Fruit fly (Drosophila melanogaster) whole organism, prepupa: ENCODE data around the gene CG14257.
A peak's percentile ranks its signal among the peaks of the same experiment; 100 is the strongest.

Experiments used
- Blimp-1 ChIP-seq: fragments of 200-800 bp; sonication (Bioruptor generic); optimal IDR thresholded peaks from 3 replicates; lab custom pipeline; 2017; ENCODE audit warnings: missing biosample characterization, missing genetic modification characterization, mild to moderate bottlenecking, moderate library complexity, missing genetic modification reagents
- CG10631 ChIP-seq: fragments of 200-800 bp; sonication (Bioruptor generic); optimal IDR thresholded peaks from 2 replicates; lab custom pipeline; 2016; ENCODE audit warnings: missing biosample characterization, missing genetic modification characterization
- CG10669 ChIP-seq: fragments of 200-800 bp; sonication (Bioruptor generic); optimal IDR thresholded peaks from 3 replicates; lab custom pipeline; 2018; ENCODE audit warnings: missing biosample characterization, mild to moderate bottlenecking, missing genetic modification characterization, moderate library complexity
- CG11902 ChIP-seq: fragments of 200-800 bp; sonication (Bioruptor generic); optimal IDR thresholded peaks from 3 replicates; lab custom pipeline; 2016; ENCODE audit warnings: missing biosample characterization, missing genetic modification characterization
- CG15336 ChIP-seq: fragments of 200-800 bp; sonication (Bioruptor generic); IDR thresholded peaks from 2 replicates; pipeline ENCODE4 v1.3.6; 2022; ENCODE audit warnings: missing biosample characterization, missing genetic modification characterization
- CG1621 ChIP-seq: fragments of 200-800 bp; sonication (Bioruptor generic); optimal IDR thresholded peaks from 3 replicates; lab custom pipeline; 2018; ENCODE audit warnings: missing biosample characterization, mild to moderate bottlenecking, missing genetic modification characterization
- CG16779 ChIP-seq: fragments of 200-800 bp; sonication (Bioruptor generic); optimal IDR thresholded peaks from 3 replicates; lab custom pipeline; 2017; ENCODE audit warnings: missing biosample characterization, mild to moderate bottlenecking, missing genetic modification characterization
- CG31627 ChIP-seq: fragments of 200-800 bp; sonication (Bioruptor generic); optimal IDR thresholded peaks from 3 replicates; lab custom pipeline; 2016; ENCODE audit warnings: missing biosample characterization, missing genetic modification characterization
- CG32006 ChIP-seq: fragments of 200-800 bp; sonication (Bioruptor generic); optimal IDR thresholded peaks from 3 replicates; lab custom pipeline; 2017; ENCODE audit warnings: missing biosample characterization, mild to moderate bottlenecking, missing genetic modification characterization
- CG3919 ChIP-seq: fragments of 200-800 bp; sonication (Bioruptor generic); optimal IDR thresholded peaks from 3 replicates; lab custom pipeline; 2016; ENCODE audit warnings: missing biosample characterization, missing genetic modification characterization
- CG4318 ChIP-seq: fragments of 200-800 bp; sonication (Bioruptor generic); optimal IDR thresholded peaks from 3 replicates; lab custom pipeline; 2017; ENCODE audit warnings: missing biosample characterization, mild to moderate bottlenecking, missing genetic modification characterization
- CG6276 ChIP-seq: fragments of 200-800 bp; sonication (Bioruptor generic); optimal IDR thresholded peaks from 2 replicates; lab custom pipeline; 2017; ENCODE audit warnings: missing biosample characterization, mild to moderate bottlenecking, missing genetic modification characterization
- CG6808 ChIP-seq: fragments of 200-800 bp; sonication (Bioruptor generic); optimal IDR thresholded peaks from 3 replicates; lab custom pipeline; 2017; ENCODE audit warnings: missing biosample characterization, missing genetic modification characterization, mild to moderate bottlenecking, moderate library complexity, missing genetic modification reagents
- CG6854 ChIP-seq: fragments of 200-800 bp; sonication (Bioruptor generic); optimal IDR thresholded peaks from 2 replicates; lab custom pipeline; 2017; ENCODE audit warnings: missing biosample characterization, mild to moderate bottlenecking, missing genetic modification characterization
- CG7368 ChIP-seq: fragments of 200-800 bp; sonication (Bioruptor generic); optimal IDR thresholded peaks from 3 replicates; lab custom pipeline; 2016; ENCODE audit warnings: missing biosample characterization, missing genetic modification characterization
- CG8119 ChIP-seq: fragments of 200-800 bp; sonication (Bioruptor generic); IDR thresholded peaks from 3 replicates; pipeline ENCODE4 v1.3.6; 2022; ENCODE audit warnings: missing biosample characterization, missing genetic modification characterization
- CG8319 ChIP-seq: fragments of 200-800 bp; sonication (Bioruptor generic); optimal IDR thresholded peaks from 3 replicates; lab custom pipeline; 2016; ENCODE audit warnings: missing biosample characterization, missing genetic modification characterization
- CG8632 ChIP-seq: fragments of 200-800 bp; sonication (Bioruptor generic); optimal IDR thresholded peaks from 3 replicates; lab custom pipeline; 2016; ENCODE audit warnings: missing biosample characterization, missing genetic modification characterization
- Eip78C ChIP-seq: fragments of 200-800 bp; sonication (Bioruptor generic); peaks from one replicate; lab custom pipeline; 2016; ENCODE audit warnings: missing biosample characterization, missing genetic modification characterization
- Ets21C ChIP-seq: fragments of 200-800 bp; sonication (Bioruptor generic); optimal IDR thresholded peaks from 3 replicates; lab custom pipeline; 2016; ENCODE audit warnings: missing biosample characterization, missing genetic modification characterization
- Ets96B ChIP-seq: fragments of 200-800 bp; optimal IDR thresholded peaks from 2 replicates; lab custom pipeline; 2019; ENCODE audit warnings: missing biosample characterization, mild to moderate bottlenecking, missing genetic modification characterization, moderate library complexity
- Hr38 ChIP-seq: sonication (Bioruptor generic); optimal IDR thresholded peaks from 2 replicates; lab custom pipeline; 2016; ENCODE audit warnings: missing biosample characterization, missing genetic modification characterization
- Hr39 ChIP-seq: fragments of 200-800 bp; sonication (Bioruptor generic); optimal IDR thresholded peaks from 2 replicates; lab custom pipeline; 2016; ENCODE audit warnings: missing biosample characterization, missing genetic modification characterization
- Hr4 ChIP-seq: fragments of 200-800 bp; sonication (Bioruptor generic); optimal IDR thresholded peaks from 3 replicates; lab custom pipeline; 2016; ENCODE audit warnings: missing biosample characterization, missing genetic modification characterization
- Lpt ChIP-seq: fragments of 200-800 bp; sonication (Bioruptor generic); optimal IDR thresholded peaks from 3 replicates; lab custom pipeline; 2016; ENCODE audit warnings: missing biosample characterization, missing genetic modification characterization
- Smox ChIP-seq: fragments of 200-800 bp; sonication (Bioruptor generic); optimal IDR thresholded peaks from 3 replicates; lab custom pipeline; 2016; ENCODE audit warnings: missing biosample characterization, missing genetic modification characterization
- Sox102F ChIP-seq: fragments of 200-800 bp; sonication (Bioruptor generic); optimal IDR thresholded peaks from 2 replicates; lab custom pipeline; 2016; ENCODE audit warnings: missing biosample characterization, mild to moderate bottlenecking, missing genetic modification characterization
- Sox15 ChIP-seq: fragments of 200-800 bp; sonication (Bioruptor generic); optimal IDR thresholded peaks from 3 replicates; lab custom pipeline; 2016; ENCODE audit warnings: missing biosample characterization, missing genetic modification characterization
- achi ChIP-seq: fragments of 200-800 bp; sonication (Bioruptor generic); optimal IDR thresholded peaks from 3 replicates; lab custom pipeline; 2016; ENCODE audit warnings: missing biosample characterization, missing genetic modification characterization
- acj6 ChIP-seq: fragments of 200-800 bp; sonication (Bioruptor generic); optimal IDR thresholded peaks from 3 replicates; lab custom pipeline; 2016; ENCODE audit warnings: missing biosample characterization, missing genetic modification characterization
- cyc ChIP-seq: fragments of 200-800 bp; sonication (Bioruptor generic); optimal IDR thresholded peaks from 3 replicates; lab custom pipeline; 2016; ENCODE audit warnings: missing biosample characterization, missing genetic modification characterization
- dac ChIP-seq: fragments of 200-800 bp; sonication (Bioruptor generic); optimal IDR thresholded peaks from 2 replicates; lab custom pipeline; 2017; ENCODE audit warnings: missing biosample characterization, mild to moderate bottlenecking, missing genetic modification characterization
- dsx ChIP-seq: fragments of 200-800 bp; optimal IDR thresholded peaks from 3 replicates; lab custom pipeline; 2019; ENCODE audit warnings: missing biosample characterization, mild to moderate bottlenecking, missing genetic modification characterization, moderate library complexity; ENCODE audit not compliant: poor library complexity, severe bottlenecking
- eg ChIP-seq: fragments of 200-800 bp; sonication (Bioruptor generic); IDR thresholded peaks from 3 replicates; pipeline ENCODE4 v1.3.6; 2022; ENCODE audit warnings: missing biosample characterization, missing genetic modification characterization
- esn ChIP-seq: fragments of 200-800 bp; sonication (Bioruptor generic); optimal IDR thresholded peaks from 2 replicates; lab custom pipeline; 2016; ENCODE audit warnings: missing biosample characterization, mild to moderate bottlenecking, missing genetic modification characterization, moderate library complexity
- fd59A ChIP-seq: fragments of 200-800 bp; sonication (Bioruptor generic); optimal IDR thresholded peaks from 2 replicates; lab custom pipeline; 2017; ENCODE audit warnings: missing biosample characterization, mild to moderate bottlenecking, missing genetic modification characterization, missing genetic modification reagents
- fd85E ChIP-seq: fragments of 200-800 bp; sonication (Bioruptor generic); optimal IDR thresholded peaks from 3 replicates; lab custom pipeline; 2016; ENCODE audit warnings: missing biosample characterization, missing genetic modification characterization
- fkh ChIP-seq: fragments of 200-800 bp; sonication (Bioruptor generic); optimal IDR thresholded peaks from 3 replicates; lab custom pipeline; 2017; ENCODE audit warnings: missing biosample characterization, mild to moderate bottlenecking, missing genetic modification characterization, moderate library complexity
- lz ChIP-seq: fragments of 200-800 bp; sonication (Bioruptor generic); optimal IDR thresholded peaks from 3 replicates; lab custom pipeline; 2016; ENCODE audit warnings: missing biosample characterization, missing genetic modification characterization
- salr ChIP-seq, 2 experiments: fragments of 200-800 bp; sonication (Bioruptor generic); optimal IDR thresholded peaks; 3 replicates each; lab custom pipeline; 2016 to 2018; ENCODE audit warnings: missing biosample characterization in 2 of 2, missing genetic modification characterization in 2 of 2, mild to moderate bottlenecking in 1 of 2
- spab ChIP-seq: fragments of 200-800 bp; sonication (Bioruptor generic); optimal IDR thresholded peaks from 2 replicates; lab custom pipeline; 2017; ENCODE audit warnings: missing biosample characterization, mild to moderate bottlenecking, missing genetic modification characterization, missing genetic modification reagents
- ss ChIP-seq, 2 experiments: fragments of 200-800 bp; sonication (Bioruptor generic); optimal IDR thresholded peaks; 2 replicates in 1 of 2; 3 replicates in 1 of 2; lab custom pipeline; 2017 to 2018; ENCODE audit warnings: mild to moderate bottlenecking in 2 of 2, missing biosample characterization in 2 of 2, missing genetic modification characterization in 2 of 2, moderate library complexity in 1 of 2
- svp ChIP-seq: fragments of 200-800 bp; sonication (Bioruptor generic); peaks from one replicate; lab custom pipeline; 2016; ENCODE audit warnings: missing biosample characterization, missing genetic modification characterization
- topi ChIP-seq: fragments of 200-800 bp; sonication (Bioruptor generic); optimal IDR thresholded peaks from 3 replicates; lab custom pipeline; 2016; ENCODE audit warnings: missing biosample characterization, missing genetic modification characterization

The CG14257 gene

dm6 chr3R:27064099-27064498, 11.6 kb upstream of the CG14257 start, which contains the start of gene Nep5:
Gene Nep5 (minus strand): TSS chr3R:27064199.
- TF ChIP-seq CG6854 (GFP tag; lab: Kevin White, UChicago), result no peak
- no peak for TF ChIP-seq esn (GFP tag; lab: Kevin White, UChicago)
- no peak for TF ChIP-seq dac (GFP tag; lab: Kevin White, UChicago)
- no peak for TF ChIP-seq Blimp-1
- no peak for TF ChIP-seq Sox15
- TF ChIP-seq spab, result no peak
- no peak for TF ChIP-seq CG8119 (GFP tag; lab: Robert Waterston, UW)
- TF ChIP-seq fd85E, result no peak
- no peak for TF ChIP-seq CG3919 (GFP tag; lab: Kevin White, UChicago)
- no peak for TF ChIP-seq CG8632 (GFP tag; lab: Kevin White, UChicago)
- no peak for TF ChIP-seq CG6276 (GFP tag; lab: Kevin White, UChicago)
- TF ChIP-seq CG31627 (GFP tag; lab: Kevin White, UChicago), result no peak
- TF ChIP-seq Hr38 (GFP tag; lab: Kevin White, UChicago), result no peak
- TF ChIP-seq CG15336 (GFP tag; lab: Robert Waterston, UW), result no peak
- no peak for TF ChIP-seq Lpt (GFP tag; lab: Kevin White, UChicago)
- no peak for TF ChIP-seq acj6 (GFP tag; lab: Kevin White, UChicago)
- no peak for TF ChIP-seq ss (GFP tag; optimal IDR thresholded peaks at IDR 0.05; lab: Kevin White, UChicago)
- TF ChIP-seq, all 60 proteins: peak for 0

dm6 chr3R:27065136-27065535, 10.5 kb upstream of the CG14257 start, which contains the start of gene CG43935:
Gene CG43935 (plus strand): TSS chr3R:27065436.
- TF ChIP-seq CG7368 (no peak), ss (GFP tag; optimal IDR thresholded peaks at IDR 0.05; lab: Kevin White, UChicago) (no peak)

dm6 chr3R:27067362-27067761, 8.3 kb upstream of the CG14257 start:
- TF ChIP-seq achi (GFP tag; lab: Kevin White, UChicago) (no peak), CG32006 (GFP tag; lab: Kevin White, UChicago) (no peak), fkh (GFP tag; lab: Kevin White, UChicago) (peak; percentile 89), CG16779 (no peak), Hr4 (no peak), fd85E (no peak), CG1621 (no peak), CG6808 (GFP tag; lab: Kevin White, UChicago) (no peak)

- TF ChIP-seq eg (peak; percentile 59; the same call in 2 of the 3 replicates), salr (GFP tag; optimal IDR thresholded peaks at IDR 0.05; lab: Kevin White, UChicago) (no peak), achi (GFP tag; lab: Kevin White, UChicago) (no peak), cyc (GFP tag; lab: Kevin White, UChicago) (no peak), dac (GFP tag; lab: Kevin White, UChicago) (no peak), CG6854 (GFP tag; lab: Kevin White, UChicago) (no peak), CG8632 (GFP tag; lab: Kevin White, UChicago) (no peak), Eip78C (GFP tag; lab: Kevin White, UChicago) (peak; percentile 61), ss (GFP tag; optimal IDR thresholded peaks at IDR 0.05; lab: Kevin White, UChicago) (peak; percentile 36 to 44), Sox102F (GFP tag; lab: Kevin White, UChicago) (no peak), topi (GFP tag; lab: Kevin White, UChicago) (no peak), fd59A (GFP tag; lab: Kevin White, UChicago) (no peak), CG6276 (GFP tag; lab: Kevin White, UChicago) (peak; percentile 37), svp (GFP tag; lab: Kevin White, UChicago) (no peak), CG10631 (no peak), CG32006 (GFP tag; lab: Kevin White, UChicago) (no peak), lz (GFP tag; lab: Kevin White, UChicago) (no peak), Ets21C (no peak), Smox (GFP tag; lab: Kevin White, UChicago) (no peak), Hr4 (peak; percentile 3), CG10669 (no peak), Hr39 (GFP tag; lab: Kevin White, UChicago) (no peak), CG16779 (peak; percentile 26), CG7368 (no peak), CG4318 (no peak), CG1621 (peak; percentile 38), CG11902 (GFP tag; lab: Kevin White, UChicago) (no peak), CG8319 (GFP tag; lab: Kevin White, UChicago) (no peak), spab (peak; percentile 56), CG8119 (GFP tag; lab: Robert Waterston, UW) (0 out of 3 replicates have a peak, but pooled peaks have one; percentile 23), Ets96B (tag; lab: Kevin White, UChicago) (peak; percentile 56), acj6 (GFP tag; lab: Kevin White, UChicago) (no peak), dsx (GFP tag; lab: Kevin White, UChicago) (peak; percentile 57)
Observed at dm6 chr3R:27069201-27069600, 6.5 kb upstream of the CG14257 start.
